Worm (Caenorhabditis elegans) whole organism, young adult: Measurements from ENCODE around the gene ZC239.4.

Source experiments
- B0035.1 ChIP-seq: sonication (generic microtip); optimal IDR thresholded peaks from 2 replicates; lab custom pipeline; 2016; ENCODE audit warnings: missing genetic modification characterization, mild to moderate bottlenecking, missing compliant biosample characterization, missing genotype, missing genetic modification reagents
- F39B2.1 ChIP-seq: fragments of 200-800 bp; sonication (Bioruptor generic); IDR thresholded peaks from 2 replicates; pipeline ENCODE4 v1.3.6; 2022; ENCODE audit warnings: missing genetic modification reagents, missing genetic modification characterization, missing compliant biosample characterization
- Y53F4B.3 ChIP-seq: fragments of 200-800 bp; sonication (Bioruptor generic); IDR thresholded peaks from 2 replicates; pipeline ENCODE4 v1.3.6; 2022; ENCODE audit warnings: missing genetic modification reagents, missing genetic modification characterization, missing compliant biosample characterization
- ceh-91 ChIP-seq: fragments of 200-800 bp; sonication (Bioruptor generic); IDR thresholded peaks from 2 replicates; pipeline ENCODE4 v1.3.6; 2022; ENCODE audit warnings: missing genetic modification reagents, missing genetic modification characterization, missing compliant biosample characterization
- dpl-1 ChIP-seq: fragments of 150-350 bp; optimal IDR thresholded peaks from 2 replicates; lab custom pipeline; 2014; ENCODE audit warnings: missing biosample characterization, missing genetic modification reagents, missing genetic modification characterization
- pha-4 ChIP-seq: fragments of 150-350 bp; sonication (generic microtip); optimal IDR thresholded peaks from 2 replicates; lab custom pipeline; 2014; ENCODE audit warnings: missing biosample characterization, missing genetic modification reagents, missing genetic modification characterization
- rcor-1 ChIP-seq: fragments of 200-800 bp; sonication (Bioruptor generic); IDR thresholded peaks from 2 replicates; pipeline ENCODE4 v1.3.6; 2022; ENCODE audit warnings: missing genetic modification reagents, missing genetic modification characterization, missing compliant biosample characterization
- zim-3 ChIP-seq: sonication (generic microtip); optimal IDR thresholded peaks from 2 replicates; lab custom pipeline; 2017; ENCODE audit warnings: mild to moderate bottlenecking, missing genetic modification characterization, moderate library complexity, missing compliant biosample characterization
- ztf-26 ChIP-seq: sonication (generic microtip); optimal IDR thresholded peaks from 2 replicates; lab custom pipeline; 2017; ENCODE audit warnings: missing genetic modification characterization, missing compliant biosample characterization

DNA sequence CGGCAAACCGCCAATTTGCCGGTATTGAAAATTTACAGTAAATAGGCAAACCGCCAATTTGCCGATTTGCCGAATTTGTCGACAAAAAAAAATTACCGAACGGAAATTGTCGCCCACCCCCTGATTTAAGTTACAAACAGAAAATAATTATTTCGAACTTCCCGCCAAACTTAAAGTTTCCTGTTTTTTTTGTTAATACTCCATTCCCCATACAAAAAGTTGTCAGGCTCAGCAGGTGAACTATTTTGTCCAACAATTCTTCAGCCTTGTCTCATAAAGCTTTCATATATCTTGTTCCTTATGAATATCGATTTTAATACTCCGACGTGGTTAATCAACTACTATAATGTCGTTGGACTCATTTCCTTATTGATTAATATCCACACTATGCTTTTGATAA, 10.6 kb upstream of the ZC239.4 start, which contains the start of gene sri-50:
- no peak for TF ChIP-seq dpl-1 (GFP tag; lab: Kevin White, UChicago)
- no peak for TF ChIP-seq B0035.1
- no peak for TF ChIP-seq F39B2.1 (GFP tag; lab: Robert Waterston, UW)
- TF ChIP-seq rcor-1, result no peak
- TF ChIP-seq zim-3 (tag; lab: Kevin White, UChicago), result no peak
- no peak for TF ChIP-seq pha-4 (tag; lab: Kevin White, UChicago)
- TF ChIP-seq ztf-26, result no peak
- TF ChIP-seq ceh-91 (GFP tag; lab: Robert Waterston, UW), result no peak
- no peak for TF ChIP-seq Y53F4B.3 (GFP tag; lab: Robert Waterston, UW)
